Fruit fly (Drosophila melanogaster) whole organism: Measurements from ENCODE around the gene CG33725.

Source experiments
- pan ChIP-seq: fragments of >200 bp; optimal IDR thresholded peaks from 2 replicates; lab custom pipeline; 2017
- psq ChIP-seq: fragments of >200 bp; optimal IDR thresholded peaks from 2 replicates; lab custom pipeline; 2017

DNA sequence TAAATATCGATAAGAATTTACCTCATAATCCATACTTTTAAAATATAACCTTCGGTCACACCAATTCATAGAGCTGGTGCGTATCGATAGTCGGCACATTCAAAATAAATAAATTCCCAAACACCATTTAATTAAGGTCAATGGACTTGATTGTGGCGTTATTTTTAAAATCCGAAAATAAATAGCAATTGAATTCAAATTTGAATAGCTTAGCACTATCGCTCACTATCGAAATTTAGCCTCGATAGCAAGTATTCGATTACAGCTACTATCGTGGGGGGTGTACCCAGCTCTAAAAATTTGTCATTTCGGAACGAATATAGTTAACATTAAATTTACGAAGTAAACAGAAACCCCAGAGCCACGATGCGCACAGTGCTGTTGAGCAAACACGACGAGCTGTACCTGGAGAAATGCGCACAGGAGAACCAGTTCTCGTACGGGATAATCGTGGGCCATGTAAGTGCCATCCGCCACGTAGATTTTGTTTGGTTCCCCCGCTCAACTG is 10.9 kb upstream of the CG33725 start, which contains the start of gene CG10616:
- TF ChIP-seq psq (lab: Kevin White, UChicago) (peak; percentile 51), pan (lab: Kevin White, UChicago) (no peak)
